Worm (Caenorhabditis elegans): ENCODE measurements around the gene dhs-20.

The dhs-20 gene

ce11 chrV:11647821-11648220 is 43.5 kb upstream of the dhs-20 start:
- TF ChIP-seq fos-1 (tag; optimal IDR thresholded peaks at IDR 0.05) (peak; percentile 19), elt-1 (tag; optimal IDR thresholded peaks at IDR 0.05) (no peak), F13H6.1 (tag; optimal IDR thresholded peaks at IDR 0.05) (no peak), sma-9 (GFP tag; optimal IDR thresholded peaks at IDR 0.05) (peak; percentile 43), sma-9 (tag; optimal IDR thresholded peaks at IDR 0.05) (no peak)

DNA sequence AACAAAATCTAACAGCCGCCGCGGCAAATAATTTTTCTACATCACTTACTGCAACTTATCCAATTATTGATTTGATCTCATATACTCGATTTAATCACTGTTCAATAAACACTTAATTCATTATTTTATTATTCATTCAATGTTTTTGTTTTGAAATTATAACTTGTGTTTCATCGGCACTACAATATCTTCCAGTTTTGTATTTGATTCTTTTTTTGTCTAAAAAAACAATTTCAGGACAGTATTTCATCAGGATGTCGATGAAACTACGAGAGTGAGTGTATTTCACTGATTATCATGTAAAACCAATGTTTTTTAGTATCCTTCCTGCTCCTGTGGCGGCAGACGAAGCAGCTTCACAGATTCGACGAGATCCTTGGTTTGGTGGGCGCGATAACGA is 40.9 kb upstream of the dhs-20 start, which contains the start of gene skp-1:
Gene skp-1 (plus strand): TSS at position 238 of the 400 bp plus-strand sequence.
- TF ChIP-seq alr-1 (tag; optimal IDR thresholded peaks at IDR 0.05), result no peak
- no peak for TF ChIP-seq blmp-1 (tag; optimal IDR thresholded peaks at IDR 0.05; ENCODE audit: insufficient read depth)
- no peak for TF ChIP-seq sem-4 (tag; optimal IDR thresholded peaks at IDR 0.05)
- no peak for TF ChIP-seq unc-62 (GFP tag; optimal IDR thresholded peaks at IDR 0.05)
- TF ChIP-seq R02D3.7 (tag; optimal IDR thresholded peaks at IDR 0.05), result no peak
- TF ChIP-seq sma-9 (GFP tag; optimal IDR thresholded peaks at IDR 0.05), result no peak
- no peak for TF ChIP-seq sma-9 (tag; optimal IDR thresholded peaks at IDR 0.05)
- TF ChIP-seq ceh-16 (tag; optimal IDR thresholded peaks at IDR 0.05), result no peak
- TF ChIP-seq F13H6.1 (tag; optimal IDR thresholded peaks at IDR 0.05), result no peak
- TF ChIP-seq mab-5 (tag; optimal IDR thresholded peaks at IDR 0.05), result no peak
- TF ChIP-seq ztf-11 (tag; optimal IDR thresholded peaks at IDR 0.05), result no peak
- no peak for TF ChIP-seq crh-2 (tag; optimal IDR thresholded peaks at IDR 0.05)
- TF ChIP-seq unc-39 (tag; optimal IDR thresholded peaks at IDR 0.05), result no peak

- no peak for TF ChIP-seq lin-11 (tag; optimal IDR thresholded peaks at IDR 0.05)
- no peak for TF ChIP-seq nhr-237 (tag; optimal IDR thresholded peaks at IDR 0.05)
- TF ChIP-seq ztf-4 (tag; optimal IDR thresholded peaks at IDR 0.05), result no peak
- peak; percentile 68 for TF ChIP-seq crh-2 (tag; optimal IDR thresholded peaks at IDR 0.05)
- TF ChIP-seq nhr-25 (tag; optimal IDR thresholded peaks at IDR 0.05), result peak; percentile 58
- no peak for TF ChIP-seq sem-4 (tag; optimal IDR thresholded peaks at IDR 0.05)
- TF ChIP-seq ceh-82 (tag; optimal IDR thresholded peaks at IDR 0.05), result no peak
- no peak for TF ChIP-seq elt-1 (tag; optimal IDR thresholded peaks at IDR 0.05)
- TF ChIP-seq gmeb-1 (tag; optimal IDR thresholded peaks at IDR 0.05), result peak; percentile 59
- no peak for TF ChIP-seq mab-5 (tag; optimal IDR thresholded peaks at IDR 0.05)
- TF ChIP-seq unc-39 (tag; optimal IDR thresholded peaks at IDR 0.05), result no peak
- TF ChIP-seq nhr-129 (tag; optimal IDR thresholded peaks at IDR 0.05), result peak; percentile 58
- no peak for TF ChIP-seq nhr-23 (tag; optimal IDR thresholded peaks at IDR 0.05)
- TF ChIP-seq fos-1 (tag; optimal IDR thresholded peaks at IDR 0.05), result peak; percentile 55
- TF ChIP-seq skn-1 (tag; optimal IDR thresholded peaks at IDR 0.05), result no peak
- no peak for TF ChIP-seq nhr-11 (tag; optimal IDR thresholded peaks at IDR 0.05)
- TF ChIP-seq lin-39 (tag; optimal IDR thresholded peaks at IDR 0.05), result no peak
- no peak for TF ChIP-seq ceh-16 (tag; optimal IDR thresholded peaks at IDR 0.05)
- no peak for TF ChIP-seq elt-3 (tag; optimal IDR thresholded peaks at IDR 0.05)
- TF ChIP-seq dmd-4 (tag; optimal IDR thresholded peaks at IDR 0.05), result no peak
- TF ChIP-seq nhr-6 (tag; optimal IDR thresholded peaks at IDR 0.05), result no peak
- TF ChIP-seq blmp-1 (tag; optimal IDR thresholded peaks at IDR 0.05; ENCODE audit: insufficient read depth), result no peak
- TF ChIP-seq lin-13 (GFP tag; optimal IDR thresholded peaks at IDR 0.05), result peak; percentile 70
- TF ChIP-seq ztf-1 (GFP tag; conservative IDR thresholded peaks at IDR 0.05), result no peak
- TF ChIP-seq zag-1 (tag; optimal IDR thresholded peaks at IDR 0.05), result no peak
- no peak for TF ChIP-seq unc-62 (GFP tag; optimal IDR thresholded peaks at IDR 0.05)
- TF ChIP-seq ztf-11 (tag; optimal IDR thresholded peaks at IDR 0.05), result no peak
- TF ChIP-seq nhr-77 (tag; optimal IDR thresholded peaks at IDR 0.05), result no peak
- no peak for TF ChIP-seq mbf-1 (tag; optimal IDR thresholded peaks at IDR 0.05)
- TF ChIP-seq aly-2 (tag; optimal IDR thresholded peaks at IDR 0.05), result no peak
- TF ChIP-seq egl-27 (tag; optimal IDR thresholded peaks at IDR 0.05), result no peak
- TF ChIP-seq nhr-10 (tag; optimal IDR thresholded peaks at IDR 0.05), result no peak
- TF ChIP-seq ama-1 (optimal IDR thresholded peaks at IDR 0.05), result no peak
- peak; percentile 44 to 75 for TF ChIP-seq mdl-1 (tag; optimal IDR thresholded peaks at IDR 0.05)
- TF ChIP-seq F13H6.1 (tag; optimal IDR thresholded peaks at IDR 0.05), result peak; percentile 46
- no peak for TF ChIP-seq R02D3.7 (tag; optimal IDR thresholded peaks at IDR 0.05)
- peak; percentile 91 for TF ChIP-seq C34F6.9 (tag; optimal IDR thresholded peaks at IDR 0.05)
- no peak for TF ChIP-seq Y55F3AM.14 (GFP tag; optimal IDR thresholded peaks at IDR 0.05)
- peak; percentile 69 for TF ChIP-seq sma-9 (GFP tag; optimal IDR thresholded peaks at IDR 0.05)
- TF ChIP-seq sma-9 (tag; optimal IDR thresholded peaks at IDR 0.05), result no peak
- TF ChIP-seq alr-1 (tag; optimal IDR thresholded peaks at IDR 0.05), result no peak
- peak in 1 of 2 experiments; percentile 77 for TF ChIP-seq lsy-2 (tag; optimal IDR thresholded peaks at IDR 0.05)
- TF ChIP-seq nhr-12 (tag; optimal IDR thresholded peaks at IDR 0.05), result no peak
- peak; percentile 46 for TF ChIP-seq sma-3 (GFP tag; optimal IDR thresholded peaks at IDR 0.05)
- no peak for TF ChIP-seq nhr-21 (tag; optimal IDR thresholded peaks at IDR 0.05)
- no peak for TF ChIP-seq snpc-4 (tag; optimal IDR thresholded peaks at IDR 0.05)
- no peak for TF ChIP-seq peb-1 (tag; optimal IDR thresholded peaks at IDR 0.05)
- peak; percentile 90 for TF ChIP-seq unc-55 (GFP tag; optimal IDR thresholded peaks at IDR 0.05)
- no peak for TF ChIP-seq ZK546.5 (tag; optimal IDR thresholded peaks at IDR 0.05)
Measured at ce11 chrV:11644166-11644565, 39.8 kb upstream of the dhs-20 start, which contains the start of gene bir-1. TSS of gene bir-1 (plus strand) at chrV:11644477.

Data from whole organism, L2 larva.